Worm (Caenorhabditis elegans) whole organism, L3 larva: ENCODE measurements around the gene C16C8.10.

Source experiments
- ZK546.5 ChIP-seq: sonication (generic microtip); optimal IDR thresholded peaks from 2 replicates; lab custom pipeline; 2017; ENCODE audit warnings: missing biosample characterization, missing genetic modification characterization
- ama-1 ChIP-seq: fragments of 150-350 bp; optimal IDR thresholded peaks from 2 replicates; lab custom pipeline; 2018
- ceh-16 ChIP-seq: sonication (generic microtip); optimal IDR thresholded peaks from 2 replicates; lab custom pipeline; 2017; ENCODE audit warnings: missing biosample characterization, missing genetic modification characterization
- ceh-82 ChIP-seq: fragments of 150-350 bp; optimal IDR thresholded peaks from 2 replicates; lab custom pipeline; 2014; ENCODE audit warnings: missing biosample characterization, missing genetic modification characterization
- fkh-10 ChIP-seq: sonication (generic microtip); optimal IDR thresholded peaks from 2 replicates; lab custom pipeline; 2017; ENCODE audit warnings: missing biosample characterization, missing genetic modification reagents, missing genetic modification characterization
- jun-1 ChIP-seq: fragments of 150-350 bp; optimal IDR thresholded peaks from 2 replicates; lab custom pipeline; 2014; ENCODE audit warnings: missing biosample characterization, missing genetic modification reagents, missing genetic modification characterization
- lin-39 ChIP-seq: fragments of 150-350 bp; optimal IDR thresholded peaks from 2 replicates; lab custom pipeline; 2018; ENCODE audit warnings: missing biosample characterization, missing genetic modification reagents, missing genetic modification characterization
- nhr-237 ChIP-seq: fragments of 150-350 bp; optimal IDR thresholded peaks from 2 replicates; lab custom pipeline; 2014; ENCODE audit warnings: missing biosample characterization, missing genetic modification characterization
- nhr-25 ChIP-seq: sonication (generic microtip); optimal IDR thresholded peaks from 2 replicates; lab custom pipeline; 2017; ENCODE audit warnings: missing biosample characterization, missing genetic modification characterization
- nhr-43 ChIP-seq: sonication (generic microtip); optimal IDR thresholded peaks from 2 replicates; lab custom pipeline; 2016; ENCODE audit warnings: mild to moderate bottlenecking, missing genetic modification characterization, missing compliant biosample characterization; ENCODE audit not compliant: poor library complexity, severe bottlenecking
- sea-2 ChIP-seq: fragments of 150-350 bp; sonication (generic microtip); optimal IDR thresholded peaks from 4 replicates; lab custom pipeline; 2014; ENCODE audit warnings: missing biosample characterization, missing genetic modification reagents, missing genetic modification characterization
- unc-39 ChIP-seq: sonication (generic microtip); optimal IDR thresholded peaks from 4 replicates; lab custom pipeline; 2017; ENCODE audit warnings: missing biosample characterization, missing genetic modification characterization
- unc-62 ChIP-seq: fragments of 150-350 bp; sonication (generic microtip); optimal IDR thresholded peaks from 4 replicates; lab custom pipeline; 2014; ENCODE audit warnings: missing biosample characterization, missing genetic modification reagents, missing genetic modification characterization
- ztf-11 ChIP-seq: fragments of 150-350 bp; optimal IDR thresholded peaks from 2 replicates; lab custom pipeline; 2014; ENCODE audit warnings: missing biosample characterization, missing genetic modification characterization

- TF ChIP-seq ama-1 (lab: Kevin White, UChicago) = no peak
- no peak for TF ChIP-seq ZK546.5 (tag; lab: Kevin White, UChicago)
- no peak for TF ChIP-seq nhr-43 (tag; lab: Kevin White, UChicago)
- no peak for TF ChIP-seq ceh-16 (tag; lab: Kevin White, UChicago)
- no peak for TF ChIP-seq fkh-10
- no peak for TF ChIP-seq lin-39 (tag; lab: Kevin White, UChicago)
- no peak for TF ChIP-seq ztf-11
- no peak for TF ChIP-seq jun-1 (tag; lab: Kevin White, UChicago)
- no peak for TF ChIP-seq unc-39 (tag; lab: Kevin White, UChicago)
- no peak for TF ChIP-seq ceh-82 (tag; lab: Kevin White, UChicago)
- no peak for TF ChIP-seq unc-62
- TF ChIP-seq nhr-25 (tag; lab: Kevin White, UChicago) = no peak
- no peak for TF ChIP-seq nhr-237 (tag; lab: Kevin White, UChicago)
- no peak for TF ChIP-seq sea-2 (GFP tag; lab: Kevin White, UChicago)
Observed at ce11 chrII:3448776-3449280, 15.7 kb downstream of the C16C8.10 start, which contains the start of gene C16C8.25.
